Worm (Caenorhabditis elegans): ENCODE data around the gene elpc-4.

The elpc-4 gene

DNA sequence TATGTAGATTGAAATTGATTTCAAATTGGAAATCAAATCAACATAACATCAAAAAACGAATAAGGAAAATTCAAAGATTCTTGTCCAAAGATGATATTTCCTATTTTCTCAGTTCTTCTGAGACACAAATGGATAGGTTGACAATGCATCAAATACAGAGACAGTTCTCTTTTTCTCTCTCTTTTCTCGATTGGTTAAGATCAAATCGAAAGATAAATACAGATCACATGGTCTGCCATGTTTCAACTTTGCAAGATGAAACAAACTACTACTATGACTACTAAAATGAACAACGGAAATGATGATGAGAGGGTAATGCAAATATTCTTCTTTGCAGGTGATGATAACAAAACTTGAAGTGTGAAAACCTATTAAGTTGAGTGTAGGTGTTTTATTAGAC, 19.7 kb downstream of the elpc-4 start:
- TF ChIP-seq F13H6.1 (tag; optimal IDR thresholded peaks at IDR 0.05) = no peak
- TF ChIP-seq sem-4 (tag; optimal IDR thresholded peaks at IDR 0.05) = no peak
- no peak for TF ChIP-seq mbf-1 (tag; optimal IDR thresholded peaks at IDR 0.05)
- no peak for TF ChIP-seq nhr-23 (tag; optimal IDR thresholded peaks at IDR 0.05)
- no peak for TF ChIP-seq dmd-4 (tag; optimal IDR thresholded peaks at IDR 0.05)
- peak; percentile 83 for TF ChIP-seq sma-9 (GFP tag; optimal IDR thresholded peaks at IDR 0.05)
- no peak for TF ChIP-seq sma-9 (tag; optimal IDR thresholded peaks at IDR 0.05)
- peak; percentile 33 for TF ChIP-seq elt-1 (tag; optimal IDR thresholded peaks at IDR 0.05)
- peak; percentile 28 for TF ChIP-seq egl-27 (tag; optimal IDR thresholded peaks at IDR 0.05)
- no peak for TF ChIP-seq nhr-237 (tag; optimal IDR thresholded peaks at IDR 0.05)
- no peak for TF ChIP-seq nhr-6 (tag; optimal IDR thresholded peaks at IDR 0.05)
- no peak for TF ChIP-seq gmeb-1 (tag; optimal IDR thresholded peaks at IDR 0.05)
- no peak for TF ChIP-seq zag-1 (tag; optimal IDR thresholded peaks at IDR 0.05)
- TF ChIP-seq sma-3 (GFP tag; optimal IDR thresholded peaks at IDR 0.05) = peak; percentile 60
- peak; percentile 51 for TF ChIP-seq nhr-21 (tag; optimal IDR thresholded peaks at IDR 0.05)
- TF ChIP-seq unc-62 (GFP tag; optimal IDR thresholded peaks at IDR 0.05) = no peak
- TF ChIP-seq unc-39 (tag; optimal IDR thresholded peaks at IDR 0.05) = no peak
- no peak for TF ChIP-seq ztf-11 (tag; optimal IDR thresholded peaks at IDR 0.05)
- no peak for TF ChIP-seq alr-1 (tag; optimal IDR thresholded peaks at IDR 0.05)
- TF ChIP-seq ztf-4 (tag; optimal IDR thresholded peaks at IDR 0.05) = no peak
- no peak for TF ChIP-seq ztf-1 (GFP tag; conservative IDR thresholded peaks at IDR 0.05)
- no peak for TF ChIP-seq elt-3 (tag; optimal IDR thresholded peaks at IDR 0.05)
- peak; percentile 89 for TF ChIP-seq nhr-25 (tag; optimal IDR thresholded peaks at IDR 0.05)
- TF ChIP-seq nhr-77 (tag; optimal IDR thresholded peaks at IDR 0.05) = no peak
- no peak for TF ChIP-seq R02D3.7 (tag; optimal IDR thresholded peaks at IDR 0.05)
- TF ChIP-seq skn-1 (tag; optimal IDR thresholded peaks at IDR 0.05) = no peak
- no peak for TF ChIP-seq aly-2 (tag; optimal IDR thresholded peaks at IDR 0.05)
- no peak for TF ChIP-seq mdl-1 (tag; optimal IDR thresholded peaks at IDR 0.05)
- TF ChIP-seq mab-5 (tag; optimal IDR thresholded peaks at IDR 0.05) = no peak
- TF ChIP-seq blmp-1 (tag; optimal IDR thresholded peaks at IDR 0.05; ENCODE audit: insufficient read depth) = peak; percentile 75
- no peak for TF ChIP-seq unc-55 (GFP tag; optimal IDR thresholded peaks at IDR 0.05)
- peak in 1 of 2 experiments; percentile 13 for TF ChIP-seq lsy-2 (tag; optimal IDR thresholded peaks at IDR 0.05)
- no peak for TF ChIP-seq nhr-10 (tag; optimal IDR thresholded peaks at IDR 0.05)
- TF ChIP-seq lin-39 (tag; optimal IDR thresholded peaks at IDR 0.05) = no peak
- TF ChIP-seq nhr-12 (tag; optimal IDR thresholded peaks at IDR 0.05) = no peak
- no peak for TF ChIP-seq lin-13 (GFP tag; optimal IDR thresholded peaks at IDR 0.05)
- TF ChIP-seq fos-1 (tag; optimal IDR thresholded peaks at IDR 0.05) = peak; percentile 49
- peak; percentile 67 for TF ChIP-seq ceh-16 (tag; optimal IDR thresholded peaks at IDR 0.05)
- no peak for TF ChIP-seq ama-1 (optimal IDR thresholded peaks at IDR 0.05)
- TF ChIP-seq nhr-129 (tag; optimal IDR thresholded peaks at IDR 0.05) = peak; percentile 16
- no peak for TF ChIP-seq lin-11 (tag; optimal IDR thresholded peaks at IDR 0.05)
- TF ChIP-seq snpc-4 (tag; optimal IDR thresholded peaks at IDR 0.05) = no peak
- no peak for TF ChIP-seq nhr-11 (tag; optimal IDR thresholded peaks at IDR 0.05)
- no peak for TF ChIP-seq ceh-82 (tag; optimal IDR thresholded peaks at IDR 0.05)
- TF ChIP-seq ZK546.5 (tag; optimal IDR thresholded peaks at IDR 0.05) = no peak
- no peak for TF ChIP-seq Y55F3AM.14 (GFP tag; optimal IDR thresholded peaks at IDR 0.05)
- TF ChIP-seq crh-2 (tag; optimal IDR thresholded peaks at IDR 0.05) = peak; percentile 48
- TF ChIP-seq C34F6.9 (tag; optimal IDR thresholded peaks at IDR 0.05) = peak; percentile 14
- TF ChIP-seq peb-1 (tag; optimal IDR thresholded peaks at IDR 0.05) = no peak
